Fruit fly (Drosophila melanogaster): Measurements from ENCODE around the gene HGTX.

The HGTX gene

DNA sequence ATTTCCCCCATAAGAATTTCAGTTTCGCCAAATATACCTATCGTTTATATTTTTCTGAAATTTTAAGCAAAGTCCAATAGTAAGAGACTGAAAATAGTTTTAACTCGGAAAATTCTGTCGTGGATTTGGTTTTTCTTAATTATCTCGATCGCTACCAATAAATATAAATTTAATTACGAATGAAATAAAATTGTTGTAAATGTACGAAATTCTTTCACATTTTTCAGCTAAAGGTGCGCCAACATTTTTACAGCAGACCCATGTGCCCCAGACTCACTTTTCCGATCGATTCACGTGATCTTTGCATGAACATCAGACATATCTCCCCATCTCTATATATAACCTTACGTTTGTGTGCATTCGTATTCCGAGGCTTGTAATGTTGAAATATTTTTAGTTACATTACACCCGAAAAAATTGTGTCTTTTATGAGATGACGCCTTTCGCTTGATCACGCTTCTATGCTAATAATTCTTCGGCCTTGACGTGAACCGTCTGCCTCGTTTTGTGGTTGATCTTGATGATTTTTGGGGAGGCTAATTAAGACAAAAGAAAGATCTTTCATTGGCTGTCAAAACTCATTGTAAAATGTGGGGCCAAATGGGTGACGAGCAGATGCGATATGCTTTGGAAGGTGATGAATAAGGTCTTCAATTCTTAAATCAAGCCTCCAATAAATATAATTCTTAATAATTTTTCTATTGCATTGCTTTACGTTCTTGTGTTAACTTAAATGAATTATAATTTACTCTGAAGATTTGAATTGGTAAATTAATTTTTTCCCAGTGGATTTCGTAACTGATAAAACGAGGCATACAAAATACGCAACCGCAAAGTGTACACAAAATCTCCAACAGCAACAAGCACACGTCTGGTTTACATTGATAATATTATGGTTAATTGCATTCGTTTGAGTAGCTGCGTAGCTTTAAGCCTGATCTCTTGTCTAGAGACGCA, 54.1 kb downstream of the HGTX start (continued):
- TF ChIP-seq cas (GFP tag; IDR thresholded peaks at IDR 0.05) (no peak), CG31388 (GFP tag; optimal IDR thresholded peaks at IDR 0.05) (no peak), Bdp1 (GFP tag; optimal IDR thresholded peaks at IDR 0.05) (no peak), CG33557 (GFP tag; optimal IDR thresholded peaks at IDR 0.05) (no peak), repo (GFP tag; optimal IDR thresholded peaks at IDR 0.05) (no peak), Elba2 (GFP tag; optimal IDR thresholded peaks at IDR 0.05) (no peak), CG4730 (GFP tag; IDR thresholded peaks at IDR 0.05) (no peak), CG12391 (tag; optimal IDR thresholded peaks at IDR 0.05) (peak; percentile 62), grau (tag; optimal IDR thresholded peaks at IDR 0.05) (peak; percentile 65), CG7839 (tag; optimal IDR thresholded peaks at IDR 0.05) (peak; percentile 73), MESR4 (GFP tag; optimal IDR thresholded peaks at IDR 0.05) (no peak), CG4424 (GFP tag; optimal IDR thresholded peaks at IDR 0.05) (peak; percentile 66), CG3065 (GFP tag; optimal IDR thresholded peaks at IDR 0.05) (no peak), ERR (GFP tag; optimal IDR thresholded peaks at IDR 0.05) (no peak), CG15479 (GFP tag; optimal IDR thresholded peaks at IDR 0.05) (no peak), jigr1 (GFP tag; IDR thresholded peaks at IDR 0.05) (no peak), Taf1 (GFP tag; IDR thresholded peaks at IDR 0.05) (no peak), caup (GFP tag; optimal IDR thresholded peaks at IDR 0.05; ENCODE audit: severe bottlenecking) (no peak), CG6654 (GFP tag; optimal IDR thresholded peaks at IDR 0.05) (peak; percentile 51), CG15601 (tag; optimal IDR thresholded peaks at IDR 0.05) (peak; percentile 48), crc (GFP tag; optimal IDR thresholded peaks at IDR 0.05) (no peak), aop (GFP tag; IDR thresholded peaks at IDR 0.05) (no peak), sisA (GFP tag; IDR thresholded peaks at IDR 0.05) (no peak; the same call in 1 of the 2 replicates), GATAe (GFP tag; conservative IDR thresholded peaks at IDR 0.05) (no peak), CG3847 (GFP tag; IDR thresholded peaks at IDR 0.05) (no peak), Spps (tag; optimal IDR thresholded peaks at IDR 0.05) (no peak), CG7928 (GFP tag; optimal IDR thresholded peaks at IDR 0.05) (no peak), CG11085 (GFP tag; IDR thresholded peaks at IDR 0.05) (no peak), ATbp (GFP tag; optimal IDR thresholded peaks at IDR 0.05) (peak; percentile 25), ash1 (GFP tag; optimal IDR thresholded peaks at IDR 0.05) (no peak), CG2129 (GFP tag; IDR thresholded peaks at IDR 0.05; ENCODE audit: partially characterized antibody) (no peak), run (tag; optimal IDR thresholded peaks at IDR 0.05) (peak; percentile 61), yki (optimal IDR thresholded peaks at IDR 0.05) (no peak), sqz (GFP tag; optimal IDR thresholded peaks at IDR 0.05) (peak; percentile 42), slp2 (GFP tag; optimal IDR thresholded peaks at IDR 0.05) (no peak), bcd (GFP tag; optimal IDR thresholded peaks at IDR 0.05) (peak; percentile 26), Xbp1 (GFP tag; optimal IDR thresholded peaks at IDR 0.05) (peak; percentile 56), CG5180 (GFP tag; optimal IDR thresholded peaks at IDR 0.05) (peak; percentile 65), D19A (tag; optimal IDR thresholded peaks at IDR 0.05) (peak; percentile 31), CG18262 (tag; optimal IDR thresholded peaks at IDR 0.05) (peak; percentile 81), onecut (GFP tag; IDR thresholded peaks at IDR 0.05) (no peak), CG16815 (GFP tag; optimal IDR thresholded peaks at IDR 0.05) (no peak), Mrtf (GFP tag; IDR thresholded peaks at IDR 0.05) (no peak), eyg (GFP tag; optimal IDR thresholded peaks at IDR 0.05) (no peak), bab2 (GFP tag; optimal IDR thresholded peaks at IDR 0.05) (no peak), ac (GFP tag; optimal IDR thresholded peaks at IDR 0.05) (no peak), tna (GFP tag; IDR thresholded peaks at IDR 0.05; ENCODE audit: partially characterized antibody) (no peak), jumu (GFP tag; optimal IDR thresholded peaks at IDR 0.05) (no peak), TFAM (GFP tag; optimal IDR thresholded peaks at IDR 0.05) (no peak), Oli (tag; optimal IDR thresholded peaks at IDR 0.05) (peak; percentile 74)
